Worm (Caenorhabditis elegans): ENCODE measurements around the gene T26H5.4.

DNA sequence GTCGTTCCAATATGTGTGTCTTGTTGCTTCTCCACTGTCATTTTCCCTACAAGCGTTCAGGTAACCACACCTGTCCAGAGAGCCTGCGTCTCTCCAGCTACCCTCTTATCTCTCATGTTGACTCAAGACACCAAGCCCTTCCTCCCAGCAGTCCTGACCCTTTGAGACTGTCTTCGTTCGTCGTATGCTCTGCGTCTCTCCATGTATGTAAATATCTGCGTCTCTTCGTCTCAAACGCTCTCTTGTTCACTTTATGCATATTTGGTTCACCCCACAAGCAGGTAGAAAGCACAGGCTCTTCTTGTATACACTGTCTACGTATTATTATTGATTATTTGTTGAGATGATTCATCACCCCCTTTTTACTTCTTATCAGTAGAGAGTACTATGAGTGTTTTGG, 49.2 kb upstream of the T26H5.4 start:
- no peak for TF ChIP-seq scrt-1 (GFP tag; IDR thresholded peaks at IDR 0.05)
- TF ChIP-seq aly-1 (tag; optimal IDR thresholded peaks at IDR 0.05): no peak
- TF ChIP-seq B0310.2 (tag; optimal IDR thresholded peaks at IDR 0.05): no peak
- TF ChIP-seq hmg-4 (GFP tag; optimal IDR thresholded peaks at IDR 0.05): no peak
- TF ChIP-seq ama-1 (optimal IDR thresholded peaks at IDR 0.05): no peak
- TF ChIP-seq tbx-37 (GFP tag; conservative IDR thresholded peaks at IDR 0.05): no peak
- no peak for TF ChIP-seq pes-1 (GFP tag; IDR thresholded peaks at IDR 0.05)
- TF ChIP-seq ets-7 (tag; optimal IDR thresholded peaks at IDR 0.05): no peak
- no peak for TF ChIP-seq hmbx-1 (tag; optimal IDR thresholded peaks at IDR 0.05)
